Worm (Caenorhabditis elegans) whole organism, L1 larva: ENCODE measurements around the gene C41G11.1.

Experiments used
- efl-1 ChIP-seq, 4 experiments: fragments of 150-350 bp; optimal IDR thresholded peaks in 3 of 4; peaks in 1 of 4; 1 replicate in 1 of 4; 2 replicates in 3 of 4; lab custom pipeline; 2014; ENCODE audit warnings: missing biosample characterization in 2 of 4, missing genetic modification characterization in 2 of 4, missing genetic modification reagents in 2 of 4
- grh-1 ChIP-seq: fragments of 200-800 bp; sonication (Bioruptor generic); IDR thresholded peaks from 2 replicates; pipeline ENCODE4 v1.3.6; 2022; ENCODE audit warnings: missing genetic modification reagents, missing genetic modification characterization, missing compliant biosample characterization
- irx-1 ChIP-seq: sonication (generic microtip); optimal IDR thresholded peaks from 2 replicates; lab custom pipeline; 2016; ENCODE audit warnings: missing genetic modification characterization, missing compliant biosample characterization
- lsy-2 ChIP-seq, 2 experiments: fragments of 150-350 bp; optimal IDR thresholded peaks; 2 replicates each; lab custom pipeline; 2014; ENCODE audit warnings: missing biosample characterization in 2 of 2, missing genetic modification characterization in 2 of 2
- nhr-12 ChIP-seq: sonication (generic microtip); optimal IDR thresholded peaks from 2 replicates; lab custom pipeline; 2017; ENCODE audit warnings: missing biosample characterization, missing genetic modification characterization
- nhr-237 ChIP-seq: fragments of 150-350 bp; optimal IDR thresholded peaks from 2 replicates; lab custom pipeline; 2014; ENCODE audit warnings: missing biosample characterization, missing genetic modification characterization
- pax-3 ChIP-seq: fragments of 200-800 bp; sonication (Bioruptor generic); optimal IDR thresholded peaks from 2 replicates; lab custom pipeline; 2018; ENCODE audit warnings: mild to moderate bottlenecking, missing genetic modification characterization, moderate library complexity, missing compliant biosample characterization
- pqm-1 ChIP-seq: sonication (generic microtip); optimal IDR thresholded peaks from 3 replicates; lab custom pipeline; 2017; ENCODE audit warnings: missing biosample characterization, missing genetic modification characterization
- tbx-2 ChIP-seq: sonication (generic microtip); optimal IDR thresholded peaks from 2 replicates; lab custom pipeline; 2016; ENCODE audit warnings: missing genetic modification characterization, missing compliant biosample characterization
- vab-15 ChIP-seq: sonication (generic microtip); optimal IDR thresholded peaks from 2 replicates; lab custom pipeline; 2017; ENCODE audit warnings: missing genotype, mild to moderate bottlenecking, missing genetic modification characterization, missing compliant biosample characterization

ce11 chrX:5714077-5714675 is 5.8 kb downstream of the C41G11.1 start, which contains the start of gene cyp-43A1:
- TF ChIP-seq nhr-237 (tag; lab: Kevin White, UChicago): no peak
- TF ChIP-seq efl-1 (optimal IDR thresholded peaks at IDR 0.05; lab: Kevin White, UChicago): no peak
- no peak for TF ChIP-seq efl-1 (GFP tag; optimal IDR thresholded peaks at IDR 0.05 in 1 of 2; lab: Kevin White, UChicago)
- TF ChIP-seq pqm-1 (tag; lab: Kevin White, UChicago): no peak
- TF ChIP-seq pax-3 (tag; lab: Kevin White, UChicago): no peak
- TF ChIP-seq irx-1 (tag; lab: Kevin White, UChicago): no peak
- no peak for TF ChIP-seq nhr-12
- TF ChIP-seq vab-15 (tag; lab: Kevin White, UChicago): no peak
- TF ChIP-seq lsy-2 (tag; optimal IDR thresholded peaks at IDR 0.05; lab: Kevin White, UChicago): no peak
- no peak for TF ChIP-seq tbx-2
- TF ChIP-seq grh-1: no peak
